Fruit fly (Drosophila melanogaster): ENCODE results near the gene CG46306.
A peak's percentile ranks its signal among the peaks of the same experiment; 100 is the strongest.

Gene CG46306

DNA sequence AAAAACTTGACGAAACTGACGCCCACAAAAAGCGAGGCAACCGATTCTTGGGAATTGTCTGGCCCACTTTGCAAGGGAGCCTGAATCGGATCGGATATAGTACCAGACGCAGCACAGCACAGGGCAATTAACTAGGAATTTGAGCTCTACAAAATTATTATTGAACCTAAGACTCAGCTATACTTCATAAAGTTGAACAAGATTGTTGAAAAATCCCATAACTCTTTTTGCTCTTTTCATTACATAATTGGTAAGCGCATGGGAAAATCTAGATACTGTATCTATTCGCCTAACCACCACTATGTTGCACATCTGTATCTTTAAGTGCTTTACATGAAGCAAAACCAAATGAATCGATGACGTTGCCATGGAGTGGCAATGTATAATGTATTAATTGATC lies 2.2 kb downstream of the CG46306 start (continued):
- TF ChIP-seq Usf (GFP tag; optimal IDR thresholded peaks at IDR 0.05) (no peak), lbe (GFP tag; optimal IDR thresholded peaks at IDR 0.05) (no peak), Lpt (GFP tag; optimal IDR thresholded peaks at IDR 0.05) (no peak), shn (GFP tag; optimal IDR thresholded peaks at IDR 0.05) (peak; percentile 49), CG1529 (GFP tag; optimal IDR thresholded peaks at IDR 0.05) (peak; percentile 77), ham (GFP tag; IDR thresholded peaks at IDR 0.05) (no peak), Atf6 (GFP tag; IDR thresholded peaks at IDR 0.05) (0 out of 2 replicates have a peak, but pooled peaks have one; percentile 24), CG7928 (GFP tag; optimal IDR thresholded peaks at IDR 0.05) (no peak), CG18011 (GFP tag; optimal IDR thresholded peaks at IDR 0.05) (peak; percentile 6), pan (optimal IDR thresholded peaks at IDR 0.05) (no peak), pan (GFP tag; optimal IDR thresholded peaks at IDR 0.05 in 1 of 2, IDR thresholded peaks at IDR 0.05 in 1 of 2) (peak in 1 of 2 experiments; percentile 70), danr (GFP tag; IDR thresholded peaks at IDR 0.05) (peak; percentile 36; the same call in 1 of the 2 replicates), CG14441 (GFP tag; IDR thresholded peaks at IDR 0.05) (peak; percentile 70), Hr3 (GFP tag; optimal IDR thresholded peaks at IDR 0.05) (peak; percentile 79), nom (GFP tag; optimal IDR thresholded peaks at IDR 0.05) (peak; percentile 64), Dbx (GFP tag; IDR thresholded peaks at IDR 0.05) (no peak), gce (GFP tag; IDR thresholded peaks at IDR 0.05) (peak; percentile 66; the same call in 2 of the 3 replicates), wor (GFP tag; IDR thresholded peaks at IDR 0.05) (peak; percentile 65), Sry-β (GFP tag; optimal IDR thresholded peaks at IDR 0.05) (peak; percentile 24), Opbp (GFP tag; IDR thresholded peaks at IDR 0.05; ENCODE audit: partially characterized antibody) (no peak), CG9932 (GFP tag; IDR thresholded peaks at IDR 0.05) (peak; percentile 31; the same call in 1 of the 2 replicates), Hsf (GFP tag; optimal IDR thresholded peaks at IDR 0.05) (peak; percentile 68), CG8944 (GFP tag; optimal IDR thresholded peaks at IDR 0.05) (peak; percentile 69), eve (GFP tag; optimal IDR thresholded peaks at IDR 0.05) (peak in 1 of 2 experiments; percentile 90), CG14710 (tag; optimal IDR thresholded peaks at IDR 0.05) (peak; percentile 66), ttk (GFP tag; IDR thresholded peaks at IDR 0.05) (peak; percentile 52), mam (GFP tag; optimal IDR thresholded peaks at IDR 0.05) (peak; percentile 71), Mes4 (GFP tag; optimal IDR thresholded peaks at IDR 0.05) (peak; percentile 69), Optix (GFP tag; IDR thresholded peaks at IDR 0.05) (peak; percentile 75), sqz (GFP tag; optimal IDR thresholded peaks at IDR 0.05) (peak; percentile 10), ATbp (GFP tag; optimal IDR thresholded peaks at IDR 0.05) (peak; percentile 87), CG15514 (GFP tag; optimal IDR thresholded peaks at IDR 0.05) (peak; percentile 22), CG4404 (GFP tag; IDR thresholded peaks at IDR 0.05) (peak; percentile 41; the same call in 1 of the 2 replicates), phol (tag; optimal IDR thresholded peaks at IDR 0.05) (peak; percentile 79), CG13424 (tag; optimal IDR thresholded peaks at IDR 0.05) (peak; percentile 82), Stat92E (GFP tag; optimal IDR thresholded peaks at IDR 0.05) (peak in 1 of 3 experiments; percentile 18), CG7745 (tag; optimal IDR thresholded peaks at IDR 0.05) (no peak), CG2889 (GFP tag; IDR thresholded peaks at IDR 0.05) (peak; percentile 58; the same call in 1 of the 3 replicates), z (GFP tag; IDR thresholded peaks at IDR 0.05) (no peak), CG10209 (GFP tag; optimal IDR thresholded peaks at IDR 0.05) (peak; percentile 67), chif (GFP tag; optimal IDR thresholded peaks at IDR 0.05) (peak; percentile 72 to 82), Mad (GFP tag; optimal IDR thresholded peaks at IDR 0.05) (peak; percentile 49), CkIIα-i1 (GFP tag; IDR thresholded peaks at IDR 0.05) (no peak), wdn (GFP tag; IDR thresholded peaks at IDR 0.05) (peak; percentile 57; the same call in 1 of the 2 replicates), chn (GFP tag; optimal IDR thresholded peaks at IDR 0.05) (peak; percentile 42), lola (GFP tag; optimal IDR thresholded peaks at IDR 0.05) (peak in 1 of 3 experiments; percentile 65), CG15601 (tag; optimal IDR thresholded peaks at IDR 0.05) (peak; percentile 83), al (GFP tag; IDR thresholded peaks at IDR 0.05) (0 out of 2 replicates have a peak, but pooled peaks have one; percentile 32), CG17385 (GFP tag; optimal IDR thresholded peaks at IDR 0.05) (peak; percentile 70), CG4328 (GFP tag; optimal IDR thresholded peaks at IDR 0.05) (peak; percentile 19)

Data from whole organism, embryonic.